Worm (Caenorhabditis elegans) whole organism, early embryonic: ENCODE measurements around the gene fbxa-164.

Experiments used
- F13C5.2 ChIP-seq: sonication (generic microtip); optimal IDR thresholded peaks from 2 replicates; lab custom pipeline; 2017; ENCODE audit warnings: mild to moderate bottlenecking, missing genetic modification characterization, inconsistent platforms, missing compliant biosample characterization
- ama-1 ChIP-seq: fragments of 150-350 bp; optimal IDR thresholded peaks from 2 replicates; lab custom pipeline; 2014
- ceh-36 ChIP-seq: sonication (generic microtip); optimal IDR thresholded peaks from 2 replicates; lab custom pipeline; 2016; ENCODE audit warnings: missing genetic modification characterization, inconsistent platforms, missing compliant biosample characterization
- ets-7 ChIP-seq: sonication (generic microtip); optimal IDR thresholded peaks from 2 replicates; lab custom pipeline; 2016; ENCODE audit warnings: missing genotype, missing genetic modification characterization, missing compliant biosample characterization
- hmbx-1 ChIP-seq: sonication (generic microtip); optimal IDR thresholded peaks from 2 replicates; lab custom pipeline; 2016; ENCODE audit warnings: mild to moderate bottlenecking, missing genetic modification characterization, missing compliant biosample characterization
- hnd-1 ChIP-seq: sonication (generic microtip); optimal IDR thresholded peaks from 2 replicates; lab custom pipeline; 2016; ENCODE audit warnings: missing genetic modification characterization, missing compliant biosample characterization
- scrt-1 ChIP-seq: fragments of 200-800 bp; sonication (Bioruptor generic); IDR thresholded peaks from 2 replicates; pipeline ENCODE4 v1.3.6; 2022; ENCODE audit warnings: missing genetic modification characterization, missing compliant biosample characterization

DNA sequence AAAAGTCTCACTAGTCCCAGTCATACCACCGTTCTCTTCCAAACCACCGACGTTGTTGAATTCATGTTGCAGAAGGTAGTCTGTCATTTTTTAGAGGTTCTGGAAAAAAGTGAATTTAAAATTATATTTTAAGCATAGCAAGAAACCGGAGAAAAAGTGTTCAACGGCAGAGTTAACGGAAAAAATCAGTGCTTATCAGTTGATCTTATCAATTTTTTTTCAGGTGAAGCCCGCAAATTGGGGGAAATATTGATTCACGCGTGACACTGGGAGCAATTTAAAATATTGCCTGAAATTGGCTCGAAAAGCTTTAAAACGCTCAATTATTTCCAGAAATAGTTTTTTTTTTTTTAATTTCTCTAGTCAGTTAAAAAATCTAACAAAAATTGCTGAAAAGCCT is 34.0 kb downstream of the fbxa-164 start, which contains the start of gene math-38:
- TF ChIP-seq ama-1 (lab: Kevin White, UChicago) = no peak
- TF ChIP-seq ets-7 (tag; lab: Kevin White, UChicago) = no peak
- no peak for TF ChIP-seq ceh-36
- TF ChIP-seq scrt-1 (GFP tag; lab: Robert Waterston, UW) = no peak
- TF ChIP-seq hnd-1 (tag; lab: Kevin White, UChicago) = no peak
- no peak for TF ChIP-seq hmbx-1
- no peak for TF ChIP-seq F13C5.2 (tag; lab: Kevin White, UChicago)
